Fruit fly (Drosophila melanogaster): Measurements from ENCODE around the gene Ube4A.

The Ube4A gene

DNA sequence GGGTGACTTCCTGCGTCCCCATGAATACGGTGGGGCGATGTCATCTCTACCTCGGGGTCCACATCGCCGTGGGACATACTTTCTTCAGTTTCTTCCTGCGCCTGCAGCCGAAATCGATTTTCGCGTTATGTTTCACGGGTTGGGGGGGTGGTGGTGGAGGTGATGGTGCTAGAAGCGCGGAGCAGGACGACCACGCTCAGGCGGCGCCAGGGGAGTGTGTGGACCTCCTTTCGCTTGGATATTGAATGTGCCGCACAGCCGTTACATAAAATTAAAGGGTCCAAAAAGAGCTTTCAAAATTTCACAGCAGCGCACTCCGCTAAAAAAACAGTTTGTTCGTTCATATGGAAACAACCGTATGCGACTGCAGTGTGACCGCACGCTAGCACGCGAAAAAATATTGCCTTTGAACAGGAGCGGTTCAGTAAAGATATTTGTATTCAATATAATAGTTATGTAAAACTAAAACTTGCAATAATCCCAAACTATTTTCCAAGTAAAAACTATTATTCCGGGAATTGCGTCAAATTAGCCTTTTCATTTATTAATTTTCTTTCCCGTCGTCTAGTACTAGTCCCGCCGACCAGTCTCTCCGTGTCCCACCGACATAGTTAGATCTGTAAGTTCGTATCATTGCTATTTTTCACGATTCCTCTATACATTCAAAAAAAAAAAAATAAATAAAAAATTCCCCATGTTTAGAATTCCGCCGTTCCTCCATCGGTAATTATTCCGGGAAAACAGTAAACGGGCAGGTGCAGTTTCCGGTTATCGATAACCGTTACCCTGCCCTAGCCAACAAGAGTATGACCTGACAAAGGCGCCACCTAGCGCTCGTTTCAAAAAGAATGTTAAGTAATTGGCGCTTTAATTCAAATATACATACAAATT lies 25.9 kb downstream of the Ube4A start, which contains the start of gene Nhe3 (continued):
- peak; percentile 8 to 72 for TF ChIP-seq crp (GFP tag; optimal IDR thresholded peaks at IDR 0.05)
- TF ChIP-seq org-1 (GFP tag; optimal IDR thresholded peaks at IDR 0.05) = peak; percentile 44
- TF ChIP-seq gem (tag; optimal IDR thresholded peaks at IDR 0.05) = peak; percentile 87
- peak; percentile 74 for TF ChIP-seq salm (tag; optimal IDR thresholded peaks at IDR 0.05)
- peak; percentile 14 for TF ChIP-seq CG9876 (GFP tag; optimal IDR thresholded peaks at IDR 0.05)
- TF ChIP-seq CG6854 (GFP tag; optimal IDR thresholded peaks at IDR 0.05) = peak; percentile 30
- peak; percentile 95 for TF ChIP-seq CG2120 (GFP tag; optimal IDR thresholded peaks at IDR 0.05)
- peak; percentile 60 for TF ChIP-seq gsb (GFP tag; IDR thresholded peaks at IDR 0.05)
- TF ChIP-seq CG18619 (GFP tag; optimal IDR thresholded peaks at IDR 0.05) = peak; percentile 67
- peak; percentile 51 for TF ChIP-seq Asciz (GFP tag; optimal IDR thresholded peaks at IDR 0.05)
- peak; percentile 48 for TF ChIP-seq BtbVII (GFP tag; optimal IDR thresholded peaks at IDR 0.05)
- TF ChIP-seq Drgx (GFP tag; IDR thresholded peaks at IDR 0.05) = peak; percentile 67
- peak; percentile 89 for TF ChIP-seq vvl (GFP tag; IDR thresholded peaks at IDR 0.05)
- peak; percentile 95 for TF ChIP-seq row (GFP tag; IDR thresholded peaks at IDR 0.05)
- TF ChIP-seq dan (GFP tag; IDR thresholded peaks at IDR 0.05) = 0 out of 2 replicates have a peak, but pooled peaks have one; percentile 19
- peak; percentile 73 for TF ChIP-seq CG17359 (tag; optimal IDR thresholded peaks at IDR 0.05)
- peak; percentile 82 for TF ChIP-seq az2 (GFP tag; optimal IDR thresholded peaks at IDR 0.05)
- TF ChIP-seq CG32767 (GFP tag; IDR thresholded peaks at IDR 0.05) = no peak; the same call in 1 of the 2 replicates
- peak; percentile 78 for TF ChIP-seq CG10147 (GFP tag; optimal IDR thresholded peaks at IDR 0.05)
- peak; percentile 70 for TF ChIP-seq Fer3 (tag; optimal IDR thresholded peaks at IDR 0.05)
- no peak for TF ChIP-seq zf30C (GFP tag; optimal IDR thresholded peaks at IDR 0.05)
- TF ChIP-seq tll (GFP tag; optimal IDR thresholded peaks at IDR 0.05) = no peak
- TF ChIP-seq CG17328 (GFP tag; IDR thresholded peaks at IDR 0.05) = peak; percentile 86
- peak; percentile 50 for TF ChIP-seq gcm2 (GFP tag; optimal IDR thresholded peaks at IDR 0.05)
- no peak for TF ChIP-seq Elba2 (GFP tag; optimal IDR thresholded peaks at IDR 0.05)
- peak; percentile 45 for TF ChIP-seq Ravus (GFP tag; IDR thresholded peaks at IDR 0.05)
- TF ChIP-seq CG7839 (tag; optimal IDR thresholded peaks at IDR 0.05) = peak; percentile 85
- peak; percentile 57 for TF ChIP-seq pnt (GFP tag; optimal IDR thresholded peaks at IDR 0.05)
- TF ChIP-seq odd (GFP tag; optimal IDR thresholded peaks at IDR 0.05) = peak; percentile 71
- peak; percentile 72 for TF ChIP-seq Atf-2 (GFP tag; optimal IDR thresholded peaks at IDR 0.05)
- TF ChIP-seq Bteb2 (GFP tag; optimal IDR thresholded peaks at IDR 0.05) = peak; percentile 81
- no peak for TF ChIP-seq corto (GFP tag; optimal IDR thresholded peaks at IDR 0.05)
- peak; percentile 28 for TF ChIP-seq Mes4 (GFP tag; optimal IDR thresholded peaks at IDR 0.05)
- TF ChIP-seq unc-4 (GFP tag; IDR thresholded peaks at IDR 0.05; ENCODE audit: partially characterized antibody) = peak; percentile 54
- TF ChIP-seq maf-S (GFP tag; optimal IDR thresholded peaks at IDR 0.05) = peak; percentile 59
- peak; percentile 45 for TF ChIP-seq Myb (GFP tag; optimal IDR thresholded peaks at IDR 0.05)
- peak; percentile 67 for TF ChIP-seq CG12299 (tag; optimal IDR thresholded peaks at IDR 0.05)
- peak; percentile 77 for TF ChIP-seq Taf1 (GFP tag; IDR thresholded peaks at IDR 0.05)
- no peak for TF ChIP-seq GATAe (GFP tag; conservative IDR thresholded peaks at IDR 0.05)
- no peak for TF ChIP-seq eve (GFP tag; optimal IDR thresholded peaks at IDR 0.05)
- peak; percentile 41 for TF ChIP-seq gro (GFP tag; optimal IDR thresholded peaks at IDR 0.05)
- TF ChIP-seq CG17829 (tag; optimal IDR thresholded peaks at IDR 0.05) = peak; percentile 75
- peak; percentile 53 for TF ChIP-seq Scr (GFP tag; IDR thresholded peaks at IDR 0.05; ENCODE audit: partially characterized antibody)
- no peak for TF ChIP-seq bigmax (GFP tag; optimal IDR thresholded peaks at IDR 0.05)
- TF ChIP-seq sc (optimal IDR thresholded peaks at IDR 0.05) = no peak
- TF ChIP-seq sc (GFP tag; optimal IDR thresholded peaks at IDR 0.05) = peak; percentile 57
- TF ChIP-seq Dref (GFP tag; IDR thresholded peaks at IDR 0.05) = peak; percentile 83
- no peak for TF ChIP-seq Dfd (GFP tag; optimal IDR thresholded peaks at IDR 0.05)
- TF ChIP-seq CG11456 (GFP tag; IDR thresholded peaks at IDR 0.05) = peak; percentile 87
